Fruit fly (Drosophila melanogaster): Measurements from ENCODE around the gene qin.

The qin gene

dm6 chr3R:18573699-18574259 is 17.0 kb upstream of the qin start (continued):
- peak; percentile 37; the same call in 1 of the 2 replicates for TF ChIP-seq CG4360 (GFP tag; IDR thresholded peaks at IDR 0.05)
- peak; percentile 93 for TF ChIP-seq CG11093 (GFP tag; IDR thresholded peaks at IDR 0.05)
- TF ChIP-seq ham (GFP tag; IDR thresholded peaks at IDR 0.05), result 0 out of 2 replicates have a peak, but pooled peaks have one; percentile 22
- peak; percentile 96 for TF ChIP-seq Hr3 (GFP tag; optimal IDR thresholded peaks at IDR 0.05)
- TF ChIP-seq gem (tag; optimal IDR thresholded peaks at IDR 0.05), result peak; percentile 97
- peak; percentile 65 for TF ChIP-seq Gsc (GFP tag; IDR thresholded peaks at IDR 0.05)
- TF ChIP-seq ab (GFP tag; optimal IDR thresholded peaks at IDR 0.05), result peak; percentile 76
- peak; percentile 89 for TF ChIP-seq CG6813 (GFP tag; optimal IDR thresholded peaks at IDR 0.05)
- peak; percentile 80 for TF ChIP-seq pb (GFP tag; optimal IDR thresholded peaks at IDR 0.05)
- TF ChIP-seq CG16815 (GFP tag; optimal IDR thresholded peaks at IDR 0.05), result peak; percentile 91
- peak; percentile 83 for TF ChIP-seq jumu (GFP tag; optimal IDR thresholded peaks at IDR 0.05)
- peak; percentile 81 for TF ChIP-seq CG13894 (tag; optimal IDR thresholded peaks at IDR 0.05)
- TF ChIP-seq CG12155 (GFP tag; optimal IDR thresholded peaks at IDR 0.05), result peak; percentile 92
- peak; percentile 88 for TF ChIP-seq CG9817 (tag; optimal IDR thresholded peaks at IDR 0.05)
- peak; percentile 99 for TF ChIP-seq sens (GFP tag)
- TF ChIP-seq Taf1 (GFP tag; IDR thresholded peaks at IDR 0.05), result peak; percentile 90
- TF ChIP-seq Tbp (GFP tag; optimal IDR thresholded peaks at IDR 0.05), result no peak
- peak; percentile 75 for TF ChIP-seq sens-2 (GFP tag; IDR thresholded peaks at IDR 0.05)
- peak; percentile 94 for TF ChIP-seq gcm (GFP tag; optimal IDR thresholded peaks at IDR 0.05)
- TF ChIP-seq repo (GFP tag; optimal IDR thresholded peaks at IDR 0.05), result peak; percentile 76
- TF ChIP-seq CG4730 (GFP tag; IDR thresholded peaks at IDR 0.05), result peak; percentile 84
- peak; percentile 93 for TF ChIP-seq CG14014 (GFP tag; IDR thresholded peaks at IDR 0.05)
- TF ChIP-seq caup (GFP tag; optimal IDR thresholded peaks at IDR 0.05; ENCODE audit: severe bottlenecking), result peak; percentile 93
- TF ChIP-seq crol (GFP tag; IDR thresholded peaks at IDR 0.05), result no peak
- TF ChIP-seq Poxn (GFP tag; IDR thresholded peaks at IDR 0.05), result peak; percentile 67
- TF ChIP-seq odd (GFP tag; optimal IDR thresholded peaks at IDR 0.05), result peak; percentile 94
- peak; percentile 94 for TF ChIP-seq CG9437 (GFP tag; optimal IDR thresholded peaks at IDR 0.05)
- TF ChIP-seq Camta (GFP tag; optimal IDR thresholded peaks at IDR 0.05), result peak; percentile 88
- TF ChIP-seq inv (GFP tag; IDR thresholded peaks at IDR 0.05; ENCODE audit: partially characterized antibody), result no peak
- TF ChIP-seq tna (GFP tag; IDR thresholded peaks at IDR 0.05; ENCODE audit: partially characterized antibody), result no peak
- TF ChIP-seq CG6854 (GFP tag; optimal IDR thresholded peaks at IDR 0.05), result peak; percentile 90
- peak; percentile 97 for TF ChIP-seq CG2120 (GFP tag; optimal IDR thresholded peaks at IDR 0.05)
- TF ChIP-seq sug (tag; optimal IDR thresholded peaks at IDR 0.05), result peak; percentile 96
- TF ChIP-seq hb (GFP tag; IDR thresholded peaks at IDR 0.05; ENCODE audit: partially characterized antibody), result no peak
- peak; percentile 83 for TF ChIP-seq CG8944 (GFP tag; optimal IDR thresholded peaks at IDR 0.05)
- no peak; the same call in 1 of the 2 replicates for TF ChIP-seq GATAe (GFP tag; conservative IDR thresholded peaks at IDR 0.05)
- no peak for TF ChIP-seq Hr39 (optimal IDR thresholded peaks at IDR 0.05)
- TF ChIP-seq CG9215 (GFP tag; IDR thresholded peaks at IDR 0.05), result peak; percentile 91
- TF ChIP-seq Nf-YB (GFP tag; optimal IDR thresholded peaks at IDR 0.05), result peak; percentile 85
- peak; percentile 94 for TF ChIP-seq HHEX (GFP tag; optimal IDR thresholded peaks at IDR 0.05)
- peak; percentile 79 for TF ChIP-seq CG31388 (GFP tag; optimal IDR thresholded peaks at IDR 0.05)
- no peak for TF ChIP-seq pzg (GFP tag; optimal IDR thresholded peaks at IDR 0.05)
- TF ChIP-seq ttk (GFP tag; IDR thresholded peaks at IDR 0.05), result peak; percentile 88
- TF ChIP-seq Dip3 (GFP tag; optimal IDR thresholded peaks at IDR 0.05), result peak; percentile 95
- peak; percentile 83 for TF ChIP-seq CG10543 (GFP tag; optimal IDR thresholded peaks at IDR 0.05)
- TF ChIP-seq CG30431 (GFP tag; optimal IDR thresholded peaks at IDR 0.05), result peak; percentile 89
- TF ChIP-seq gsb-n (tag; optimal IDR thresholded peaks at IDR 0.05), result peak; percentile 90
- peak; percentile 54 for TF ChIP-seq p53 (GFP tag; optimal IDR thresholded peaks at IDR 0.05)
- TF ChIP-seq jing (GFP tag; optimal IDR thresholded peaks at IDR 0.05), result peak; percentile 89
- peak; percentile 80 for TF ChIP-seq ranshi (GFP tag; IDR thresholded peaks at IDR 0.05)
- TF ChIP-seq TFAM (GFP tag; optimal IDR thresholded peaks at IDR 0.05), result peak; percentile 66

All from whole organism, embryonic.